Fruit fly (Drosophila melanogaster) whole organism, prepupa: ENCODE results near the gene Saf6.
A peak's percentile ranks its signal among the peaks of the same experiment; 100 is the strongest.

ENCODE experiments used
- CG1621 ChIP-seq: fragments of 200-800 bp; sonication (Bioruptor generic); optimal IDR thresholded peaks from 3 replicates; lab custom pipeline; 2018; ENCODE audit warnings: missing biosample characterization, mild to moderate bottlenecking, missing genetic modification characterization
- CG16779 ChIP-seq: fragments of 200-800 bp; sonication (Bioruptor generic); optimal IDR thresholded peaks from 3 replicates; lab custom pipeline; 2017; ENCODE audit warnings: missing biosample characterization, mild to moderate bottlenecking, missing genetic modification characterization
- CG6792 ChIP-seq: fragments of 200-800 bp; sonication (Bioruptor generic); optimal IDR thresholded peaks from 3 replicates; lab custom pipeline; 2016; ENCODE audit warnings: missing biosample characterization, missing genetic modification characterization
- CG6854 ChIP-seq: fragments of 200-800 bp; sonication (Bioruptor generic); optimal IDR thresholded peaks from 2 replicates; lab custom pipeline; 2017; ENCODE audit warnings: missing biosample characterization, mild to moderate bottlenecking, missing genetic modification characterization
- CG8632 ChIP-seq: fragments of 200-800 bp; sonication (Bioruptor generic); optimal IDR thresholded peaks from 3 replicates; lab custom pipeline; 2016; ENCODE audit warnings: missing biosample characterization, missing genetic modification characterization
- Lpt ChIP-seq: fragments of 200-800 bp; sonication (Bioruptor generic); optimal IDR thresholded peaks from 3 replicates; lab custom pipeline; 2016; ENCODE audit warnings: missing biosample characterization, missing genetic modification characterization
- Smox ChIP-seq: fragments of 200-800 bp; sonication (Bioruptor generic); optimal IDR thresholded peaks from 3 replicates; lab custom pipeline; 2016; ENCODE audit warnings: missing biosample characterization, missing genetic modification characterization
- Sox102F ChIP-seq: fragments of 200-800 bp; sonication (Bioruptor generic); optimal IDR thresholded peaks from 2 replicates; lab custom pipeline; 2016; ENCODE audit warnings: missing biosample characterization, mild to moderate bottlenecking, missing genetic modification characterization
- lz ChIP-seq: fragments of 200-800 bp; sonication (Bioruptor generic); optimal IDR thresholded peaks from 3 replicates; lab custom pipeline; 2016; ENCODE audit warnings: missing biosample characterization, missing genetic modification characterization
- spab ChIP-seq: fragments of 200-800 bp; sonication (Bioruptor generic); optimal IDR thresholded peaks from 2 replicates; lab custom pipeline; 2017; ENCODE audit warnings: missing biosample characterization, mild to moderate bottlenecking, missing genetic modification characterization, missing genetic modification reagents

DNA sequence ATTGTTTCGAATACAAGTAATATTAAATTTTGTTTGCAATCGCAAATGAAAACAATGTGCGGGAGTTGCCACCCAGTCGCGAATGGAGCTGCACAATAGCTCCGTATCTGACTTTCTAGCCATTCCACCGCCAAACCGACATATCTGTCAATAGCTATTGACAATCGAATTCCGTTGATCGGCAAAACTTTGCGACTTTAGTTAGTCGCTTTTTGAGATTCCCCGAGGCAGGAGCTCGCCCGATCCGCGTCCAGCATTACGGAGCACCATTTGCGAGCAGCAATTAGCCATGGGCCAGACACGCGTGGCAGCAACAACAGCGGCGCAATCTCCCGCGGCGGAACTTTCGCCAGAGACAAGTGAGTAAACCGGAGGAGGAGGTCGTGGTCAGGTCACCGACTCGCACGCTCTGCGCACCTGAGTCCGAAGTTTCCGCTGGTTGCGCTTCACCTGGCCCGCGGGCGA lies 36.9 kb upstream of the Saf6 start, which contains the start of the genes CG4291 and kraken:
- TF ChIP-seq lz (peak; percentile 24), Sox102F (GFP tag; lab: Kevin White, UChicago) (no peak), Smox (peak; percentile 20), CG1621 (tag; lab: Kevin White, UChicago) (peak; percentile 75), CG16779 (tag; lab: Kevin White, UChicago) (peak; percentile 32), Lpt (no peak), CG6792 (no peak), CG8632 (GFP tag; lab: Kevin White, UChicago) (no peak), CG6854 (GFP tag; lab: Kevin White, UChicago) (no peak), spab (no peak)
